Worm (Caenorhabditis elegans) whole organism, mixed stage, embryonic: ENCODE measurements around the gene lys-6.
A peak's percentile ranks its signal among the peaks of the same experiment; 100 is the strongest.

Experiments
- M03D4.4 ChIP-seq: sonication (generic microtip); optimal IDR thresholded peaks from 2 replicates; lab custom pipeline; 2017; ENCODE audit warnings: mild to moderate bottlenecking, missing genetic modification characterization, missing compliant biosample characterization
- bed-3 ChIP-seq: fragments of 200-800 bp; sonication (Bioruptor generic); optimal IDR thresholded peaks from 3 replicates; lab custom pipeline; 2018; ENCODE audit warnings: mild to moderate bottlenecking, missing genetic modification characterization, moderate library complexity, missing compliant biosample characterization
- blmp-1 ChIP-seq: fragments of 150-350 bp; optimal IDR thresholded peaks from 2 replicates; lab custom pipeline; 2014; ENCODE audit warnings: missing biosample characterization, missing genetic modification characterization
- ceh-39 ChIP-seq: fragments of 150-350 bp; optimal IDR thresholded peaks from 2 replicates; lab custom pipeline; 2014; ENCODE audit warnings: missing biosample characterization, missing genetic modification characterization
- ceh-43 ChIP-seq: fragments of 200-800 bp; sonication (Bioruptor generic); optimal IDR thresholded peaks from 2 replicates; lab custom pipeline; 2018; ENCODE audit warnings: mild to moderate bottlenecking, missing genetic modification characterization, moderate library complexity, missing compliant biosample characterization
- ceh-83 ChIP-seq: fragments of 200-800 bp; sonication (Bioruptor generic); optimal IDR thresholded peaks from 2 replicates; lab custom pipeline; 2018; ENCODE audit warnings: mild to moderate bottlenecking, missing genetic modification characterization, missing compliant biosample characterization
- ces-1 ChIP-seq: fragments of 150-350 bp; optimal IDR thresholded peaks from 2 replicates; lab custom pipeline; 2014; ENCODE audit warnings: missing biosample characterization, missing genetic modification reagents, missing genetic modification characterization
- cnd-1 ChIP-seq: fragments of 200-800 bp; sonication (Bioruptor generic); optimal IDR thresholded peaks from 2 replicates; lab custom pipeline; 2018; ENCODE audit warnings: mild to moderate bottlenecking, missing genetic modification characterization, missing compliant biosample characterization
- drap-1 ChIP-seq: fragments of 200-800 bp; sonication (Bioruptor generic); optimal IDR thresholded peaks from 3 replicates; lab custom pipeline; 2018; ENCODE audit warnings: mild to moderate bottlenecking, missing genetic modification characterization, missing compliant biosample characterization
- elt-1 ChIP-seq: sonication (generic microtip); optimal IDR thresholded peaks from 2 replicates; lab custom pipeline; 2017; ENCODE audit warnings: missing genetic modification characterization, mild to moderate bottlenecking, missing compliant biosample characterization, antibody characterized with exemption, moderate library complexity, borderline replicate concordance; ENCODE audit not compliant: insufficient read depth
- elt-3 ChIP-seq: fragments of 150-350 bp; optimal IDR thresholded peaks from 2 replicates; lab custom pipeline; 2014; ENCODE audit warnings: missing biosample characterization, missing genetic modification characterization
- flh-1 ChIP-seq: fragments of 200-800 bp; sonication (Bioruptor generic); optimal IDR thresholded peaks from 2 replicates; lab custom pipeline; 2018; ENCODE audit warnings: mild to moderate bottlenecking, missing genetic modification characterization, moderate library complexity, missing compliant biosample characterization
- ham-2 ChIP-seq: fragments of 200-800 bp; sonication (Bioruptor generic); optimal IDR thresholded peaks from 2 replicates; lab custom pipeline; 2018; ENCODE audit warnings: mild to moderate bottlenecking, missing genetic modification characterization, missing compliant biosample characterization
- hlh-1 ChIP-seq: fragments of 150-350 bp; optimal IDR thresholded peaks from 2 replicates; lab custom pipeline; 2014; ENCODE audit warnings: missing biosample characterization, missing genetic modification reagents, missing genetic modification characterization
- lin-13 ChIP-seq: fragments of 150-350 bp; optimal IDR thresholded peaks from 2 replicates; lab custom pipeline; 2014; ENCODE audit warnings: missing biosample characterization, missing genetic modification characterization
- lin-32 ChIP-seq: fragments of 200-800 bp; sonication (Bioruptor generic); optimal IDR thresholded peaks from 2 replicates; lab custom pipeline; 2018; ENCODE audit warnings: mild to moderate bottlenecking, missing genetic modification characterization, missing compliant biosample characterization
- lsy-2 ChIP-seq: fragments of 150-350 bp; optimal IDR thresholded peaks from 2 replicates; lab custom pipeline; 2014; ENCODE audit warnings: missing biosample characterization, missing genetic modification characterization
- mab-5 ChIP-seq: fragments of 150-350 bp; optimal IDR thresholded peaks from 2 replicates; lab custom pipeline; 2014; ENCODE audit warnings: missing biosample characterization, missing genetic modification characterization
- mep-1 ChIP-seq: fragments of 150-350 bp; optimal IDR thresholded peaks from 2 replicates; lab custom pipeline; 2017; ENCODE audit warnings: missing biosample characterization, missing genetic modification reagents, missing genetic modification characterization, inconsistent platforms
- nhr-12 ChIP-seq: fragments of 150-350 bp; optimal IDR thresholded peaks from 2 replicates; lab custom pipeline; 2014; ENCODE audit warnings: missing biosample characterization, missing genetic modification characterization
- nhr-2 ChIP-seq: fragments of 150-350 bp; optimal IDR thresholded peaks from 2 replicates; lab custom pipeline; 2014; ENCODE audit warnings: missing biosample characterization, missing genetic modification characterization
- nhr-237 ChIP-seq: fragments of 150-350 bp; optimal IDR thresholded peaks from 2 replicates; lab custom pipeline; 2014; ENCODE audit warnings: missing biosample characterization, missing genetic modification characterization
- nhr-28 ChIP-seq: fragments of 150-350 bp; optimal IDR thresholded peaks from 2 replicates; lab custom pipeline; 2014; ENCODE audit warnings: missing biosample characterization, missing genetic modification characterization
- nhr-76 ChIP-seq: sonication (generic microtip); optimal IDR thresholded peaks from 2 replicates; lab custom pipeline; 2017; ENCODE audit warnings: missing biosample characterization, missing genetic modification characterization
- pha-4 ChIP-seq: fragments of 150-350 bp; optimal IDR thresholded peaks from 2 replicates; lab custom pipeline; 2018; ENCODE audit warnings: missing biosample characterization, missing genetic modification reagents, missing genetic modification characterization
- sem-2 ChIP-seq: fragments of 200-800 bp; sonication (Bioruptor generic); optimal IDR thresholded peaks from 2 replicates; lab custom pipeline; 2018; ENCODE audit warnings: mild to moderate bottlenecking, missing genetic modification characterization, missing compliant biosample characterization
- snpc-4 ChIP-seq: fragments of 150-350 bp; optimal IDR thresholded peaks from 2 replicates; lab custom pipeline; 2014; ENCODE audit warnings: missing biosample characterization, missing genetic modification characterization
- sptf-1 ChIP-seq: sonication (generic microtip); optimal IDR thresholded peaks from 2 replicates; lab custom pipeline; 2017; ENCODE audit warnings: mild to moderate bottlenecking, missing genetic modification characterization, moderate library complexity, missing compliant biosample characterization
- tbx-8 ChIP-seq: fragments of 200-800 bp; sonication (Bioruptor generic); optimal IDR thresholded peaks from 2 replicates; lab custom pipeline; 2018; ENCODE audit warnings: mild to moderate bottlenecking, missing genetic modification characterization, moderate library complexity, missing compliant biosample characterization
- unc-120 ChIP-seq: sonication (generic microtip); optimal IDR thresholded peaks from 2 replicates; lab custom pipeline; 2017; ENCODE audit warnings: missing genetic modification characterization, missing compliant biosample characterization; ENCODE audit not compliant: poor library complexity, severe bottlenecking
- unc-39 ChIP-seq: fragments of 150-350 bp; optimal IDR thresholded peaks from 2 replicates; lab custom pipeline; 2014; ENCODE audit warnings: missing biosample characterization, missing genetic modification characterization
- unc-62 ChIP-seq: fragments of 150-350 bp; optimal IDR thresholded peaks from 2 replicates; lab custom pipeline; 2014; ENCODE audit warnings: missing biosample characterization, missing genetic modification reagents, missing genetic modification characterization
- zip-8 ChIP-seq: fragments of 150-350 bp; optimal IDR thresholded peaks from 2 replicates; lab custom pipeline; 2014; ENCODE audit warnings: missing biosample characterization, missing genetic modification characterization

Gene lys-6

DNA sequence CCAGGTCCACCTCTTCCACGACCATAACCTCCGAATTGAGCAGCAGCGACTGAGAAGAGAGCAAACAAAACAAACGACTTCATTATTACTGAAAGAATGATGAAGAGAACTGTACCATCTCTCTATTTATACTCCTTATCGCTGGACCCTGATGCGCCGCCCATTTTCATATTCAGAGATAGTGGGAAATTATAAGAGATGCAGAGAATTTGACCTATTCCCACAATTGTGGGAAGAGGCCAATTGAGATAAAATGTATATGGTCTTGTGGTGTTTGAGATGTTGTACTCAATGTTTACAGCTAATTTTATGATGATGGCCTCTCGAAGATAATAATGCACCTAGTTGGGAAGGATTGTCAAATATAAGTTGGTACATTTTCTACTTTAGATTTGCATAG is 13.2 kb upstream of the lys-6 start, which contains the start of gene ttr-50:
Gene ttr-50, minus strand, starts transcription at position 101 of the 400 bp plus-strand sequence.
- TF ChIP-seq ceh-43 (GFP tag; lab: Kevin White, UChicago) (no peak), ham-2 (GFP tag; lab: Kevin White, UChicago) (no peak), flh-1 (GFP tag; lab: Kevin White, UChicago) (no peak), ceh-83 (GFP tag; lab: Kevin White, UChicago) (no peak), tbx-8 (GFP tag; lab: Kevin White, UChicago) (no peak), nhr-28 (tag; lab: Kevin White, UChicago) (no peak), M03D4.4 (no peak), sptf-1 (no peak), nhr-237 (tag; lab: Kevin White, UChicago) (no peak), lin-32 (GFP tag; lab: Kevin White, UChicago) (no peak), pha-4 (no peak), sem-2 (GFP tag; lab: Kevin White, UChicago) (no peak), lsy-2 (no peak), drap-1 (no peak), ces-1 (GFP tag; lab: Kevin White, UChicago) (no peak)

DNA sequence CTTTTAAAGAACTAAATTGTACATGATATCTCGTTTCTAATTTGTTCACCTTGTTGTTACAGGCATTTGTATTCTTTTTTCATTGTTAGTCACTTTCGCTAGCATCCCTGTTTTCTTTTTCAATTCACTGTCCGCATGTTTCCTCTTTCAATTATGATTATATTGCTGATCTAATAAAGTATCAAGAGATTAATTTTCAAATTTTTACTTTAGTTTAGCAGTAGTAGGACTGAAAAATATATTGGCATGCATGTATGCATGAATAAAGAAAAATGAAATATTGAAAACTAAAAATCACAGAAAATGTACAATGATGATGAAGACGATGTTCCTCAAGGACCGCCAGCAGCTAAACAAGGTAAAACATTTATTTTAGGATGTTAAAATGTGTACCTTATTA is 10.3 kb upstream of the lys-6 start, which contains the start of gene rbm-17:
Gene rbm-17, plus strand, starts transcription at position 301 of the 400 bp plus-strand sequence.
- no peak for TF ChIP-seq nhr-76
- TF ChIP-seq cnd-1 (tag; lab: Kevin White, UChicago), result no peak
- TF ChIP-seq unc-62, result no peak
- no peak for TF ChIP-seq ces-1 (GFP tag; lab: Kevin White, UChicago)
- no peak for TF ChIP-seq elt-3
- no peak for TF ChIP-seq ceh-83 (GFP tag; lab: Kevin White, UChicago)
- TF ChIP-seq unc-39 (tag; lab: Kevin White, UChicago), result no peak
- TF ChIP-seq lsy-2, result no peak
- TF ChIP-seq elt-1 (tag; lab: Kevin White, UChicago), result no peak
- no peak for TF ChIP-seq blmp-1 (tag; lab: Kevin White, UChicago)
- no peak for TF ChIP-seq zip-8 (tag; lab: Kevin White, UChicago)
- no peak for TF ChIP-seq sem-2 (GFP tag; lab: Kevin White, UChicago)

ce11 chrIV:11636409-11636723 is 8.6 kb upstream of the lys-6 start, which contains the start of gene F58B3.6:
F58B3.6 (plus strand) TSS chrIV:11636648.
- TF ChIP-seq snpc-4 (tag; lab: Kevin White, UChicago) (no peak), zip-8 (tag; lab: Kevin White, UChicago) (no peak), nhr-2 (tag; lab: Kevin White, UChicago) (no peak), ceh-83 (GFP tag; lab: Kevin White, UChicago) (no peak), elt-3 (no peak), pha-4 (no peak), blmp-1 (tag; lab: Kevin White, UChicago) (no peak), hlh-1 (no peak), ceh-43 (GFP tag; lab: Kevin White, UChicago) (no peak), cnd-1 (tag; lab: Kevin White, UChicago) (no peak)
- TF ChIP-seq, all 35 proteins: peak for 0

ce11 chrIV:11635437-11636408 is 8.0 kb upstream of the lys-6 start, which contains the start of gene mars-1:
mars-1 (minus strand) TSS chrIV:11635487.
- TF ChIP-seq unc-120 (tag; lab: Kevin White, UChicago) (peak; percentile 3), ham-2 (GFP tag; lab: Kevin White, UChicago) (no peak), sem-2 (GFP tag; lab: Kevin White, UChicago) (no peak), M03D4.4 (no peak), bed-3 (no peak), nhr-76 (no peak), lsy-2 (peak; percentile 60), mep-1 (tag; lab: Kevin White, UChicago) (peak; percentile 17), tbx-8 (GFP tag; lab: Kevin White, UChicago) (no peak), hlh-1 (no peak), nhr-12 (tag; lab: Kevin White, UChicago) (no peak), unc-39 (tag; lab: Kevin White, UChicago) (no peak), lin-13 (no peak), zip-8 (tag; lab: Kevin White, UChicago) (no peak), pha-4 (peak; percentile 20), sptf-1 (peak; percentile 50), elt-3 (no peak), flh-1 (GFP tag; lab: Kevin White, UChicago) (no peak), ces-1 (GFP tag; lab: Kevin White, UChicago) (peak; percentile 65), ceh-39 (tag; lab: Kevin White, UChicago) (peak; percentile 66), nhr-237 (tag; lab: Kevin White, UChicago) (peak; percentile 88), mab-5 (tag; lab: Kevin White, UChicago) (no peak)
